Worm (Caenorhabditis elegans) whole organism, L2 larva: ENCODE measurements around the gene flr-4.

Experiments
- C34F6.9 ChIP-seq: fragments of 150-350 bp; optimal IDR thresholded peaks from 2 replicates; lab custom pipeline; 2014; ENCODE audit warnings: missing biosample characterization, missing genetic modification characterization
- F13H6.1 ChIP-seq: sonication (generic microtip); optimal IDR thresholded peaks from 2 replicates; lab custom pipeline; 2016; ENCODE audit warnings: missing genetic modification characterization, missing compliant biosample characterization
- R02D3.7 ChIP-seq: fragments of 150-350 bp; optimal IDR thresholded peaks from 2 replicates; lab custom pipeline; 2014; ENCODE audit warnings: missing biosample characterization, missing genetic modification characterization
- ZK546.5 ChIP-seq: sonication (generic microtip); optimal IDR thresholded peaks from 2 replicates; lab custom pipeline; 2017; ENCODE audit warnings: missing biosample characterization, missing genetic modification characterization
- alr-1 ChIP-seq: fragments of 150-350 bp; optimal IDR thresholded peaks from 2 replicates; lab custom pipeline; 2014; ENCODE audit warnings: missing biosample characterization, missing genetic modification characterization
- aly-2 ChIP-seq: fragments of 150-350 bp; optimal IDR thresholded peaks from 2 replicates; lab custom pipeline; 2014; ENCODE audit warnings: missing biosample characterization, missing genetic modification characterization
- ama-1 ChIP-seq: fragments of 150-350 bp; optimal IDR thresholded peaks from 2 replicates; lab custom pipeline; 2018; ENCODE audit warnings: inconsistent platforms
- blmp-1 ChIP-seq: sonication (generic microtip); optimal IDR thresholded peaks from 2 replicates; lab custom pipeline; 2017; ENCODE audit warnings: missing genetic modification characterization, mild to moderate bottlenecking, missing compliant biosample characterization, antibody characterized with exemption, moderate library complexity; ENCODE audit not compliant: insufficient read depth
- ceh-82 ChIP-seq: fragments of 150-350 bp; optimal IDR thresholded peaks from 2 replicates; lab custom pipeline; 2014; ENCODE audit warnings: missing biosample characterization, missing genetic modification characterization
- crh-2 ChIP-seq: sonication (generic microtip); optimal IDR thresholded peaks from 2 replicates; lab custom pipeline; 2017; ENCODE audit warnings: missing biosample characterization, missing genetic modification characterization
- egl-27 ChIP-seq: sonication (generic microtip); optimal IDR thresholded peaks from 3 replicates; lab custom pipeline; 2017; ENCODE audit warnings: missing biosample characterization, missing genetic modification reagents, missing genetic modification characterization
- elt-1 ChIP-seq: fragments of 150-350 bp; optimal IDR thresholded peaks from 2 replicates; lab custom pipeline; 2014; ENCODE audit warnings: missing biosample characterization, missing genetic modification characterization
- elt-3 ChIP-seq: sonication (generic microtip); optimal IDR thresholded peaks from 2 replicates; lab custom pipeline; 2017; ENCODE audit warnings: missing biosample characterization, missing genetic modification characterization
- fos-1 ChIP-seq: fragments of 150-350 bp; optimal IDR thresholded peaks from 2 replicates; lab custom pipeline; 2014; ENCODE audit warnings: missing biosample characterization, missing genetic modification characterization
- gmeb-1 ChIP-seq: fragments of 150-350 bp; optimal IDR thresholded peaks from 2 replicates; lab custom pipeline; 2014; ENCODE audit warnings: missing biosample characterization, missing genetic modification characterization
- lin-11 ChIP-seq: fragments of 150-350 bp; sonication (generic microtip); optimal IDR thresholded peaks from 2 replicates; lab custom pipeline; 2014; ENCODE audit warnings: missing biosample characterization, missing genetic modification characterization, inconsistent platforms, mixed read lengths
- lin-39 ChIP-seq: fragments of 150-350 bp; optimal IDR thresholded peaks from 2 replicates; lab custom pipeline; 2014; ENCODE audit warnings: missing biosample characterization, missing genetic modification reagents, missing genetic modification characterization
- lsy-2 ChIP-seq, 2 experiments: fragments of 150-350 bp in 1 of 2; sonication (generic microtip) in 1 of 2; optimal IDR thresholded peaks; 2 replicates each; lab custom pipeline; 2014 to 2017; ENCODE audit warnings: missing biosample characterization in 2 of 2, missing genetic modification characterization in 2 of 2
- mab-5 ChIP-seq: fragments of 150-350 bp; optimal IDR thresholded peaks from 2 replicates; lab custom pipeline; 2014; ENCODE audit warnings: missing biosample characterization, missing genetic modification characterization
- mdl-1 ChIP-seq, 2 experiments: fragments of 150-350 bp in 1 of 2; sonication (generic microtip) in 1 of 2; optimal IDR thresholded peaks; 2 replicates each; lab custom pipeline; 2017; ENCODE audit warnings: missing biosample characterization in 2 of 2, missing genetic modification characterization in 2 of 2
- nhr-10 ChIP-seq: sonication (generic microtip); optimal IDR thresholded peaks from 2 replicates; lab custom pipeline; 2017; ENCODE audit warnings: missing biosample characterization, missing genetic modification characterization
- nhr-129 ChIP-seq: fragments of 150-350 bp; optimal IDR thresholded peaks from 2 replicates; lab custom pipeline; 2014; ENCODE audit warnings: missing biosample characterization, missing genetic modification characterization
- nhr-21 ChIP-seq: fragments of 150-350 bp; optimal IDR thresholded peaks from 2 replicates; lab custom pipeline; 2014; ENCODE audit warnings: missing biosample characterization, missing genetic modification characterization
- nhr-23 ChIP-seq: fragments of 150-350 bp; optimal IDR thresholded peaks from 2 replicates; lab custom pipeline; 2014; ENCODE audit warnings: missing biosample characterization, missing genetic modification reagents, missing genetic modification characterization
- nhr-25 ChIP-seq: fragments of 150-350 bp; sonication (generic microtip); optimal IDR thresholded peaks from 3 replicates; lab custom pipeline; 2014; ENCODE audit warnings: missing biosample characterization, missing genetic modification characterization
- nhr-6 ChIP-seq: fragments of 150-350 bp; optimal IDR thresholded peaks from 2 replicates; lab custom pipeline; 2014; ENCODE audit warnings: missing biosample characterization, missing genetic modification characterization
- nhr-77 ChIP-seq: fragments of 150-350 bp; optimal IDR thresholded peaks from 2 replicates; lab custom pipeline; 2014; ENCODE audit warnings: missing biosample characterization, missing genetic modification characterization
- peb-1 ChIP-seq: fragments of 150-350 bp; optimal IDR thresholded peaks from 2 replicates; lab custom pipeline; 2014; ENCODE audit warnings: missing biosample characterization, missing genetic modification characterization
- skn-1 ChIP-seq: sonication (generic microtip); optimal IDR thresholded peaks from 2 replicates; lab custom pipeline; 2017; ENCODE audit warnings: missing biosample characterization, missing genetic modification characterization
- sma-3 ChIP-seq: sonication (generic microtip); optimal IDR thresholded peaks from 2 replicates; lab custom pipeline; 2016; ENCODE audit warnings: missing genetic modification reagents, missing genetic modification characterization, missing compliant biosample characterization
- sma-9 ChIP-seq, 2 experiments: fragments of 150-350 bp in 1 of 2; sonication (generic microtip) in 1 of 2; optimal IDR thresholded peaks; 2 replicates each; lab custom pipeline; 2014 to 2016; ENCODE audit warnings: missing genetic modification characterization in 2 of 2, mild to moderate bottlenecking in 1 of 2, missing biosample characterization in 1 of 2, missing compliant biosample characterization in 1 of 2, missing genetic modification reagents in 1 of 2, moderate library complexity in 1 of 2
- snpc-4 ChIP-seq: fragments of 150-350 bp; optimal IDR thresholded peaks from 2 replicates; lab custom pipeline; 2014; ENCODE audit warnings: missing biosample characterization, missing genetic modification characterization
- unc-39 ChIP-seq: fragments of 150-350 bp; optimal IDR thresholded peaks from 2 replicates; lab custom pipeline; 2014; ENCODE audit warnings: missing biosample characterization, missing genetic modification characterization
- unc-55 ChIP-seq: fragments of 150-350 bp; sonication (generic microtip); optimal IDR thresholded peaks from 3 replicates; lab custom pipeline; 2014; ENCODE audit warnings: missing biosample characterization, missing genetic modification reagents, missing genetic modification characterization
- unc-62 ChIP-seq: fragments of 150-350 bp; optimal IDR thresholded peaks from 2 replicates; lab custom pipeline; 2014; ENCODE audit warnings: missing biosample characterization, missing genetic modification reagents, missing genetic modification characterization
- zag-1 ChIP-seq: fragments of 150-350 bp; optimal IDR thresholded peaks from 2 replicates; lab custom pipeline; 2014; ENCODE audit warnings: missing biosample characterization, missing genetic modification characterization
- ztf-11 ChIP-seq: sonication (generic microtip); optimal IDR thresholded peaks from 2 replicates; lab custom pipeline; 2017; ENCODE audit warnings: missing biosample characterization, missing genetic modification characterization

The flr-4 gene

ce11 chrX:15092775-15093386, 3.7 kb downstream of the flr-4 start:
- no peak for TF ChIP-seq unc-62 (GFP tag; lab: Kevin White, UChicago)
- no peak for TF ChIP-seq C34F6.9
- no peak for TF ChIP-seq lin-39 (tag; lab: Kevin White, UChicago)
- TF ChIP-seq blmp-1: no peak
- no peak for TF ChIP-seq R02D3.7 (tag; lab: Kevin White, UChicago)
- peak; percentile 75 for TF ChIP-seq snpc-4
- TF ChIP-seq nhr-23 (tag; lab: Kevin White, UChicago): no peak
- no peak for TF ChIP-seq nhr-25 (tag; lab: Kevin White, UChicago)
- no peak for TF ChIP-seq alr-1 (tag; lab: Kevin White, UChicago)

DNA sequence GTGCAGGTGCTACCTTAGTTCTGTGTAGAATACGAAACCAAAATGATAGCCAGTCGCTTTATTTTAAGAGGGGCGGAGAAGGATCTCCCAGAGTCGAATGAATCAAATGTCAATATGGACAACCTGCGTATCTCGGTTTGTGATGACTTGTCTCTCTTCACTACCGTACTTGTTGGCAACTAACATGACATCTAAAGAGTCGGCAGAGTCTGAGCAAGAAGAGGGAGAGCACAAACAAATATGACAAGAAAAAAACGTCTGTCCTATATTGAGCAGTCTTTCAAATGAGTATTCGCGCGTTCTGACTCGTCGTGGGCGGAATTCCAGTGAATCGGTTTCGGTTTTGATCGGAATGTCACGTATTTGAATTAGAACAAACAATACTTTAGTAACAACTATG, 5.8 kb downstream of the flr-4 start, which contains the start of gene F09B12.7:
Gene F09B12.7 (minus strand): TSS at position 101 of the 400 bp plus-strand sequence.
- TF ChIP-seq nhr-129 (tag; lab: Kevin White, UChicago) (no peak), ceh-82 (tag; lab: Kevin White, UChicago) (no peak), unc-55 (GFP tag; lab: Kevin White, UChicago) (no peak), aly-2 (tag; lab: Kevin White, UChicago) (no peak), skn-1 (tag; lab: Kevin White, UChicago) (no peak), sma-3 (GFP tag; lab: Kevin White, UChicago) (no peak)

ce11 chrX:15096277-15096676, 7.1 kb downstream of the flr-4 start:
- TF ChIP-seq fos-1 (tag; lab: Kevin White, UChicago): peak; percentile 30
- TF ChIP-seq lsy-2 (tag; optimal IDR thresholded peaks at IDR 0.05; lab: Kevin White, UChicago): no peak
- no peak for TF ChIP-seq elt-3 (tag; lab: Kevin White, UChicago)
- no peak for TF ChIP-seq ZK546.5
- TF ChIP-seq unc-55 (GFP tag; lab: Kevin White, UChicago): no peak
- TF ChIP-seq gmeb-1 (tag; lab: Kevin White, UChicago): no peak
- TF ChIP-seq zag-1 (tag; lab: Kevin White, UChicago): no peak

- TF ChIP-seq ama-1 (lab: Kevin White, UChicago): no peak
- no peak for TF ChIP-seq nhr-25 (tag; lab: Kevin White, UChicago)
- TF ChIP-seq nhr-10 (tag; lab: Kevin White, UChicago): no peak
- TF ChIP-seq blmp-1: no peak
- no peak for TF ChIP-seq egl-27 (tag; lab: Kevin White, UChicago)
- no peak for TF ChIP-seq skn-1 (tag; lab: Kevin White, UChicago)
- no peak for TF ChIP-seq unc-62 (GFP tag; lab: Kevin White, UChicago)
- no peak for TF ChIP-seq nhr-6 (tag; lab: Kevin White, UChicago)
- no peak for TF ChIP-seq lin-11 (tag; lab: Kevin White, UChicago)
- peak; percentile 12 for TF ChIP-seq sma-9 (GFP tag; optimal IDR thresholded peaks at IDR 0.05; lab: Kevin White, UChicago)
- TF ChIP-seq sma-9 (tag; optimal IDR thresholded peaks at IDR 0.05; lab: Kevin White, UChicago): no peak
- no peak for TF ChIP-seq nhr-77 (tag; lab: Kevin White, UChicago)
- TF ChIP-seq unc-39 (tag; lab: Kevin White, UChicago): no peak
- peak; percentile 29 for TF ChIP-seq crh-2
- TF ChIP-seq unc-55 (GFP tag; lab: Kevin White, UChicago): no peak
- TF ChIP-seq ceh-82 (tag; lab: Kevin White, UChicago): no peak
- TF ChIP-seq ZK546.5: no peak
- TF ChIP-seq nhr-21: no peak
- no peak for TF ChIP-seq elt-1 (tag; lab: Kevin White, UChicago)
- no peak for TF ChIP-seq ztf-11 (tag; lab: Kevin White, UChicago)
- no peak for TF ChIP-seq mab-5 (tag; lab: Kevin White, UChicago)
- TF ChIP-seq gmeb-1 (tag; lab: Kevin White, UChicago): peak; percentile 32
- no peak for TF ChIP-seq peb-1 (tag; lab: Kevin White, UChicago)
- TF ChIP-seq mdl-1 (tag; optimal IDR thresholded peaks at IDR 0.05; lab: Kevin White, UChicago): no peak
- TF ChIP-seq F13H6.1 (tag; lab: Kevin White, UChicago): no peak
- no peak for TF ChIP-seq nhr-23 (tag; lab: Kevin White, UChicago)
- TF ChIP-seq R02D3.7 (tag; lab: Kevin White, UChicago): no peak
- no peak for TF ChIP-seq snpc-4
- peak; percentile 92 for TF ChIP-seq fos-1 (tag; lab: Kevin White, UChicago)
These were observed 8.6 kb downstream of the flr-4 start, which contains the start of gene F09B12.3 for ce11 chrX:15097763-15098162. F09B12.3 (minus strand) TSS chrX:15097954.
